Fruit fly (Drosophila melanogaster): ENCODE data around the gene CG14445.

CG14445 gene

DNA sequence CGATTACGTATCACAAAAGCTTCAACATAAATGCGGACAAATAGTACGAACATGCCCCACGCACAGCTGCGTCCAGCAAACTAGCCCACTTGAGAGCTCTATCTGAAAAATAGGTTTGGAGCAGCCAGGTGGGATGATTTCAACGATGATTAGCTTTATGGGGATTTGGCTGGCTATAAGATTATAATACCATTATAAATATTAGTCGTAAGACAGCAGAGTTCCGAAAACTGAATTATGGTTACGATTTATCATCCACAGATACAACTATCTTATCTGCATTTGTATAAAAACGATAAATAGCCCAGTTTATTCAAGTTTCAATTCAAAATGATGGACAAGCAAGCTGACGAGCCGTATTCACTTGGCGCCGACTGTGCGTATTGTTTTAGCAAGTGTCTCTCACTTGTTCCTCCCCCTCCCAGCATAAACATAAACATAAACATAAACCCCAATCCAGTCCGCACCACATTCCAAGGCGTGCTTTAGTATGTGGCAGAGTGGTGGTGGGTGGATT, 26.6 kb downstream of the CG14445 start (continued):
- TF ChIP-seq Awh (GFP tag; IDR thresholded peaks at IDR 0.05) (0 out of 2 replicates have a peak, but pooled peaks have one; percentile 9), MTF-1 (GFP tag; optimal IDR thresholded peaks at IDR 0.05; ENCODE audit: borderline replicate concordance) (no peak), eve (GFP tag; optimal IDR thresholded peaks at IDR 0.05) (no peak), CG14014 (GFP tag; IDR thresholded peaks at IDR 0.05) (peak; percentile 62), CG34376 (GFP tag; optimal IDR thresholded peaks at IDR 0.05) (peak; percentile 84), pb (GFP tag; optimal IDR thresholded peaks at IDR 0.05) (peak; percentile 40), MESR4 (GFP tag; optimal IDR thresholded peaks at IDR 0.05) (no peak), corto (GFP tag; optimal IDR thresholded peaks at IDR 0.05) (no peak), slbo (GFP tag; IDR thresholded peaks at IDR 0.05) (peak; percentile 77), B-H2 (GFP tag; optimal IDR thresholded peaks at IDR 0.05) (peak; percentile 51), az2 (GFP tag; optimal IDR thresholded peaks at IDR 0.05) (peak; percentile 49), insv (GFP tag; optimal IDR thresholded peaks at IDR 0.05) (peak in 1 of 2 experiments; percentile 36), CG4360 (GFP tag; IDR thresholded peaks at IDR 0.05) (no peak), CG10565 (GFP tag; optimal IDR thresholded peaks at IDR 0.05) (peak; percentile 11), CG32767 (GFP tag; IDR thresholded peaks at IDR 0.05) (peak; percentile 56), kah (GFP tag; optimal IDR thresholded peaks at IDR 0.05) (peak; percentile 42), CG32772 (GFP tag; IDR thresholded peaks at IDR 0.05) (no peak; the same call in 1 of the 2 replicates), Sox100B (GFP tag; optimal IDR thresholded peaks at IDR 0.05) (peak; percentile 87), CG12071 (GFP tag; optimal IDR thresholded peaks at IDR 0.05) (peak; percentile 74), zfh1 (GFP tag; IDR thresholded peaks at IDR 0.05) (0 out of 3 replicates have a peak, but pooled peaks have one; percentile 37), sr (GFP tag; IDR thresholded peaks at IDR 0.05) (peak; percentile 15; the same call in 1 of the 3 replicates), gsb (GFP tag; IDR thresholded peaks at IDR 0.05) (peak; percentile 65), Kr (GFP tag; optimal IDR thresholded peaks at IDR 0.05) (no peak), lab (GFP tag; optimal IDR thresholded peaks at IDR 0.05) (peak; percentile 90), tgo (GFP tag; IDR thresholded peaks at IDR 0.05) (peak; percentile 58; the same call in 2 of the 3 replicates), tin (GFP tag; optimal IDR thresholded peaks at IDR 0.05) (peak; percentile 52), zfh2 (GFP tag; optimal IDR thresholded peaks at IDR 0.05) (peak; percentile 37), CG12942 (GFP tag; optimal IDR thresholded peaks at IDR 0.05) (peak; percentile 35), CG3407 (GFP tag; optimal IDR thresholded peaks at IDR 0.05) (peak; percentile 15), CG17612 (GFP tag; IDR thresholded peaks at IDR 0.05) (no peak), gem (tag; optimal IDR thresholded peaks at IDR 0.05) (peak; percentile 82), ci (GFP tag; IDR thresholded peaks at IDR 0.05) (0 out of 3 replicates have a peak, but pooled peaks have one; percentile 33), CG2129 (GFP tag; IDR thresholded peaks at IDR 0.05; ENCODE audit: partially characterized antibody) (no peak)

- TF ChIP-seq sug (tag; optimal IDR thresholded peaks at IDR 0.05), result peak; percentile 62
- no peak for TF ChIP-seq Fer1 (GFP tag; optimal IDR thresholded peaks at IDR 0.05)
- TF ChIP-seq CG6175 (GFP tag; IDR thresholded peaks at IDR 0.05), result 0 out of 3 replicates have a peak, but pooled peaks have one; percentile 22
- no peak for TF ChIP-seq fd3F (GFP tag; optimal IDR thresholded peaks at IDR 0.05)
- TF ChIP-seq Atf3 (GFP tag; optimal IDR thresholded peaks at IDR 0.05), result no peak
- peak; percentile 72 for TF ChIP-seq CG12769 (tag; optimal IDR thresholded peaks at IDR 0.05)
- TF ChIP-seq lab (GFP tag; optimal IDR thresholded peaks at IDR 0.05), result peak; percentile 27
- 0 out of 2 replicates have a peak, but pooled peaks have one; percentile 5 for TF ChIP-seq CG3847 (GFP tag; IDR thresholded peaks at IDR 0.05)
- TF ChIP-seq Gug (GFP tag; IDR thresholded peaks at IDR 0.05), result no peak
- TF ChIP-seq CG1647 (GFP tag; optimal IDR thresholded peaks at IDR 0.05), result no peak
- TF ChIP-seq CG16815 (GFP tag; optimal IDR thresholded peaks at IDR 0.05), result no peak
- TF ChIP-seq Nf-YA (GFP tag; IDR thresholded peaks at IDR 0.05), result no peak
- no peak for TF ChIP-seq repo (GFP tag; optimal IDR thresholded peaks at IDR 0.05)
- TF ChIP-seq Dref (GFP tag; IDR thresholded peaks at IDR 0.05), result 0 out of 2 replicates have a peak, but pooled peaks have one; percentile 7
- no peak for TF ChIP-seq Hmx (GFP tag; optimal IDR thresholded peaks at IDR 0.05)
- no peak for TF ChIP-seq her (GFP tag; optimal IDR thresholded peaks at IDR 0.05)
- no peak for TF ChIP-seq pnt (GFP tag; optimal IDR thresholded peaks at IDR 0.05)
- TF ChIP-seq schlank (tag; optimal IDR thresholded peaks at IDR 0.05), result peak; percentile 46
- TF ChIP-seq CG31365 (tag; optimal IDR thresholded peaks at IDR 0.05), result no peak
- TF ChIP-seq CkIIα-i1 (GFP tag; IDR thresholded peaks at IDR 0.05), result no peak
Observed at dm6 chrX:6264456-6264855, 27.3 kb downstream of the CG14445 start.

Data from whole organism, embryonic.